Worm (Caenorhabditis elegans): ENCODE data around the gene pitr-6.

DNA sequence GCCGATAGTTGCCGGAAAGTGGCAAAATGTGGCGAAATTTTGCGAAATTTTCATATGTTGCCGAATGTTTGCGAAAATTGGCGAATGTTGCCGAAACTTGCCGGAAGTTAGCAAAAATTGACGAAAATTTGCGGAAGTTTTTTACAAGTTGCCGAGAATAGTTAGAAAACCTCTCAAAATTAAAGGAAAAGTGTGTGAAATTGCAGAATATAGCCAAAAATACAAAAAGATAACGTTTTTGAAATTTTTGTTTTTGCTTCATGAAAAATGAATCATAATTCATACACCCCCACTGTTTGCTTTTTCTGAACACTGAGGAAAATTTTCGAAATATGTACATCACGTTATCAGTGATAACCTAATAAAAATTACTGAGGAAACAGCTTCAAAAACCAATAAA is 36.5 kb downstream of the pitr-6 start:
- TF ChIP-seq lin-39 (tag; optimal IDR thresholded peaks at IDR 0.05) (no peak), elt-1 (tag; optimal IDR thresholded peaks at IDR 0.05) (no peak), blmp-1 (tag; optimal IDR thresholded peaks at IDR 0.05; ENCODE audit: insufficient read depth) (no peak), nhr-237 (tag; optimal IDR thresholded peaks at IDR 0.05) (no peak), ama-1 (optimal IDR thresholded peaks at IDR 0.05) (no peak), unc-55 (GFP tag; optimal IDR thresholded peaks at IDR 0.05) (no peak), sem-4 (tag; optimal IDR thresholded peaks at IDR 0.05) (no peak), snpc-4 (tag; optimal IDR thresholded peaks at IDR 0.05) (no peak), nhr-10 (tag; optimal IDR thresholded peaks at IDR 0.05) (no peak), unc-62 (GFP tag; optimal IDR thresholded peaks at IDR 0.05) (no peak), R02D3.7 (tag; optimal IDR thresholded peaks at IDR 0.05) (no peak), nhr-11 (tag; optimal IDR thresholded peaks at IDR 0.05) (no peak), egl-27 (tag; optimal IDR thresholded peaks at IDR 0.05) (no peak)

Measured in whole organism, L2 larva.